Worm (Caenorhabditis elegans) whole organism, L4/young adult: ENCODE data around the gene nhr-127.

Source experiments
- W03F9.2 ChIP-seq: fragments of 150-350 bp; optimal IDR thresholded peaks from 2 replicates; lab custom pipeline; 2014; ENCODE audit warnings: missing biosample characterization, missing genetic modification characterization
- him-1 ChIP-seq: sonication (generic microtip); optimal IDR thresholded peaks from 2 replicates; lab custom pipeline; 2016; ENCODE audit warnings: missing genotype, missing genetic modification reagents, missing genetic modification characterization, missing compliant biosample characterization

ce11 chrV:16266514-16266913 is 6.7 kb downstream of the nhr-127 start, which contains the start of gene T13F3.4:
- TF ChIP-seq W03F9.2 (tag; lab: Kevin White, UChicago) = no peak
- no peak for TF ChIP-seq him-1
